Worm (Caenorhabditis elegans) whole organism, L2 larva: ENCODE data around the gene glct-6.

ENCODE experiments used
- ZK546.5 ChIP-seq: sonication (generic microtip); optimal IDR thresholded peaks from 2 replicates; lab custom pipeline; 2017; ENCODE audit warnings: missing biosample characterization, missing genetic modification characterization
- aly-2 ChIP-seq: fragments of 150-350 bp; optimal IDR thresholded peaks from 2 replicates; lab custom pipeline; 2014; ENCODE audit warnings: missing biosample characterization, missing genetic modification characterization
- crh-2 ChIP-seq: sonication (generic microtip); optimal IDR thresholded peaks from 2 replicates; lab custom pipeline; 2017; ENCODE audit warnings: missing biosample characterization, missing genetic modification characterization
- elt-1 ChIP-seq: fragments of 150-350 bp; optimal IDR thresholded peaks from 2 replicates; lab custom pipeline; 2014; ENCODE audit warnings: missing biosample characterization, missing genetic modification characterization
- gmeb-1 ChIP-seq: fragments of 150-350 bp; optimal IDR thresholded peaks from 2 replicates; lab custom pipeline; 2014; ENCODE audit warnings: missing biosample characterization, missing genetic modification characterization
- mdl-1 ChIP-seq, 2 experiments: fragments of 150-350 bp in 1 of 2; sonication (generic microtip) in 1 of 2; optimal IDR thresholded peaks; 2 replicates each; lab custom pipeline; 2017; ENCODE audit warnings: missing biosample characterization in 2 of 2, missing genetic modification characterization in 2 of 2
- skn-1 ChIP-seq: sonication (generic microtip); optimal IDR thresholded peaks from 2 replicates; lab custom pipeline; 2017; ENCODE audit warnings: missing biosample characterization, missing genetic modification characterization
- zag-1 ChIP-seq: fragments of 150-350 bp; optimal IDR thresholded peaks from 2 replicates; lab custom pipeline; 2014; ENCODE audit warnings: missing biosample characterization, missing genetic modification characterization
- ztf-11 ChIP-seq: sonication (generic microtip); optimal IDR thresholded peaks from 2 replicates; lab custom pipeline; 2017; ENCODE audit warnings: missing biosample characterization, missing genetic modification characterization

ce11 chrIV:3832040-3832439 lies 48.0 kb downstream of the glct-6 start:
- no peak for TF ChIP-seq ztf-11
- TF ChIP-seq elt-1: no peak
- TF ChIP-seq gmeb-1: no peak
- no peak for TF ChIP-seq crh-2
- TF ChIP-seq ZK546.5 (tag; lab: Kevin White, UChicago): no peak
- TF ChIP-seq mdl-1 (tag; optimal IDR thresholded peaks at IDR 0.05; lab: Kevin White, UChicago): no peak
- no peak for TF ChIP-seq zag-1
- TF ChIP-seq skn-1: no peak
- TF ChIP-seq aly-2 (tag; lab: Kevin White, UChicago): no peak
